Worm (Caenorhabditis elegans): ENCODE data around the gene Y26G10.5.
A peak's percentile ranks its signal among the peaks of the same experiment; 100 is the strongest.

The Y26G10.5 gene

ce11 chrV:17732516-17732915 is 31.9 kb upstream of the Y26G10.5 start, which contains the start of gene twk-42:
twk-42 (minus strand) TSS chrV:17732616.
- TF ChIP-seq irx-1 (tag; optimal IDR thresholded peaks at IDR 0.05) (no peak), nhr-71 (tag; optimal IDR thresholded peaks at IDR 0.05) (no peak), fos-1 (tag; optimal IDR thresholded peaks at IDR 0.05) (no peak), blmp-1 (tag; optimal IDR thresholded peaks at IDR 0.05) (no peak), ztf-11 (tag; optimal IDR thresholded peaks at IDR 0.05) (no peak), snu-23 (GFP tag; optimal IDR thresholded peaks at IDR 0.05) (no peak), nhr-237 (tag; optimal IDR thresholded peaks at IDR 0.05) (no peak), rnt-1 (tag; optimal IDR thresholded peaks at IDR 0.05) (peak; percentile 29)

ce11 chrV:17728757-17729156 is 28.1 kb upstream of the Y26G10.5 start:
- no peak for TF ChIP-seq efl-1 (optimal IDR thresholded peaks at IDR 0.05)
- peak in 1 of 2 experiments; percentile 75 for TF ChIP-seq efl-1 (GFP tag; optimal IDR thresholded peaks at IDR 0.05 in 1 of 2)
- TF ChIP-seq lin-39 (tag; optimal IDR thresholded peaks at IDR 0.05), result peak; percentile 68
- TF ChIP-seq nhr-19 (GFP tag; conservative IDR thresholded peaks at IDR 0.05), result peak; percentile 47
- no peak for TF ChIP-seq xbp-1 (tag; optimal IDR thresholded peaks at IDR 0.05)
- TF ChIP-seq C04F5.9 (tag; optimal IDR thresholded peaks at IDR 0.05), result no peak
- TF ChIP-seq tbx-2 (tag; optimal IDR thresholded peaks at IDR 0.05), result peak; percentile 3
- TF ChIP-seq rnt-1 (tag; optimal IDR thresholded peaks at IDR 0.05), result peak; percentile 74
- TF ChIP-seq elt-3 (tag; optimal IDR thresholded peaks at IDR 0.05), result no peak
- TF ChIP-seq snu-23 (GFP tag; optimal IDR thresholded peaks at IDR 0.05), result no peak
- no peak for TF ChIP-seq ztf-4 (tag; optimal IDR thresholded peaks at IDR 0.05)
- TF ChIP-seq tlp-1 (tag; optimal IDR thresholded peaks at IDR 0.05), result no peak
- no peak for TF ChIP-seq mdl-1 (tag; optimal IDR thresholded peaks at IDR 0.05)
- TF ChIP-seq lin-14 (GFP tag; optimal IDR thresholded peaks at IDR 0.05), result peak; percentile 53
- peak; percentile 69 for TF ChIP-seq vab-15 (tag; optimal IDR thresholded peaks at IDR 0.05)
- TF ChIP-seq lsy-2 (tag; optimal IDR thresholded peaks at IDR 0.05), result peak in 1 of 2 experiments; percentile 32
- no peak for TF ChIP-seq hpl-2 (GFP tag; optimal IDR thresholded peaks at IDR 0.05)
- TF ChIP-seq nhr-71 (tag; optimal IDR thresholded peaks at IDR 0.05), result peak; percentile 70
- TF ChIP-seq nhr-20 (tag; optimal IDR thresholded peaks at IDR 0.05), result peak; percentile 4
- TF ChIP-seq unc-130 (tag; optimal IDR thresholded peaks at IDR 0.05), result no peak
- no peak for TF ChIP-seq unc-98 (GFP tag; IDR thresholded peaks at IDR 0.05)
- TF ChIP-seq nhr-11 (tag; optimal IDR thresholded peaks at IDR 0.05), result peak; percentile 33

ce11 chrV:17728336-17728735 is 27.7 kb upstream of the Y26G10.5 start:
- no peak for TF ChIP-seq ztf-11 (tag; optimal IDR thresholded peaks at IDR 0.05)
- no peak for TF ChIP-seq sptf-1 (tag; optimal IDR thresholded peaks at IDR 0.05)
- TF ChIP-seq ama-1 (optimal IDR thresholded peaks at IDR 0.05), result no peak
- TF ChIP-seq F16B12.6 (tag; optimal IDR thresholded peaks at IDR 0.05), result no peak

ce11 chrV:17724704-17725103 is 24.1 kb upstream of the Y26G10.5 start, which contains the start of gene fat-5:
fat-5 (plus strand) TSS chrV:17725004.
- TF ChIP-seq nhr-20 (tag; optimal IDR thresholded peaks at IDR 0.05) (no peak), hlh-4 (tag; optimal IDR thresholded peaks at IDR 0.05) (no peak), C04F5.9 (tag; optimal IDR thresholded peaks at IDR 0.05) (no peak), unc-130 (tag; optimal IDR thresholded peaks at IDR 0.05) (no peak)

- TF ChIP-seq ceh-63 (GFP tag; optimal IDR thresholded peaks at IDR 0.05) (no peak), blmp-1 (tag; optimal IDR thresholded peaks at IDR 0.05) (peak; percentile 49), zip-4 (GFP tag; optimal IDR thresholded peaks at IDR 0.05) (no peak), fkh-8 (tag; optimal IDR thresholded peaks at IDR 0.05) (no peak), elt-2 (tag; optimal IDR thresholded peaks at IDR 0.05) (peak; percentile 17), nhr-85 (tag) (peak; percentile 76), tbx-2 (tag; optimal IDR thresholded peaks at IDR 0.05) (no peak), nhr-20 (tag; optimal IDR thresholded peaks at IDR 0.05) (peak; percentile 17), lir-3 (tag; optimal IDR thresholded peaks at IDR 0.05; ENCODE audit: poor library complexity) (no peak), mdl-1 (tag; optimal IDR thresholded peaks at IDR 0.05) (peak in 1 of 2 experiments; percentile 9), lin-15B (tag; optimal IDR thresholded peaks at IDR 0.05) (no peak), lsy-2 (tag; optimal IDR thresholded peaks at IDR 0.05) (no peak), lin-14 (GFP tag; optimal IDR thresholded peaks at IDR 0.05) (peak; percentile 19), snpc-4 (tag; optimal IDR thresholded peaks at IDR 0.05) (no peak), ceh-8 (GFP tag; optimal IDR thresholded peaks at IDR 0.05) (no peak), ets-5 (GFP tag; IDR thresholded peaks at IDR 0.05) (no peak), nhr-19 (GFP tag; conservative IDR thresholded peaks at IDR 0.05) (peak; percentile 73), egl-27 (tag; optimal IDR thresholded peaks at IDR 0.05) (no peak), elt-3 (tag; optimal IDR thresholded peaks at IDR 0.05) (peak in 2 of 6 experiments; percentile 4 to 19), nhr-47 (tag; optimal IDR thresholded peaks at IDR 0.05) (no peak)
These were observed 22.6 kb upstream of the Y26G10.5 start for ce11 chrV:17723142-17723781.

Measured in whole organism, L1 larva.